Fruit fly (Drosophila melanogaster) whole organism, wandering third instar larva: Measurements from ENCODE around the gene CG11353.

Experiments used
- Sp1 ChIP-seq: fragments of 200-800 bp; sonication (Bioruptor generic); optimal IDR thresholded peaks from 3 replicates; lab custom pipeline; 2019; ENCODE audit warnings: missing biosample characterization, mild to moderate bottlenecking, missing genetic modification characterization, moderate library complexity
- fru ChIP-seq: fragments of 200-800 bp; sonication (Bioruptor generic); optimal IDR thresholded peaks from 3 replicates; lab custom pipeline; 2016; ENCODE audit warnings: missing biosample characterization, mild to moderate bottlenecking, missing genetic modification characterization
- h ChIP-seq: fragments of 200-800 bp; sonication (Bioruptor generic); optimal IDR thresholded peaks from 3 replicates; lab custom pipeline; 2016; ENCODE audit warnings: missing biosample characterization, mild to moderate bottlenecking, missing genetic modification characterization
- usp ChIP-seq: fragments of >200 bp; optimal IDR thresholded peaks from 2 replicates; lab custom pipeline; 2017; ENCODE audit warnings: missing biosample characterization, missing genetic modification characterization

dm6 chr3L:4534481-4534880 lies 1.5 kb downstream of the CG11353 start:
- TF ChIP-seq fru (no peak), Sp1 (GFP tag; lab: Kevin White, UChicago) (no peak), usp (GFP tag; lab: Kevin White, UChicago) (no peak), h (GFP tag; lab: Kevin White, UChicago) (no peak)
